Fruit fly (Drosophila melanogaster) whole organism, embryonic: Measurements from ENCODE around the gene Tmep.

Source experiments
- Blimp-1 ChIP-seq: fragments of 200-800 bp; sonication (Bioruptor generic); optimal IDR thresholded peaks from 3 replicates; lab custom pipeline; 2018; ENCODE audit warnings: missing biosample characterization, missing genetic modification characterization, mild to moderate bottlenecking, moderate library complexity, missing genetic modification reagents
- CG11723 ChIP-seq: fragments of 200-800 bp; sonication (Bioruptor generic); optimal IDR thresholded peaks from 2 replicates; lab custom pipeline; 2017; ENCODE audit warnings: missing biosample characterization, mild to moderate bottlenecking, missing genetic modification characterization
- CG12299 ChIP-seq: fragments of 200-800 bp; sonication (Bioruptor generic); optimal IDR thresholded peaks from 2 replicates; lab custom pipeline; 2018; ENCODE audit warnings: missing biosample characterization, mild to moderate bottlenecking, missing genetic modification characterization
- CG13424 ChIP-seq: fragments of 200-800 bp; sonication (Bioruptor generic); optimal IDR thresholded peaks from 2 replicates; lab custom pipeline; 2019; ENCODE audit warnings: missing biosample characterization, mild to moderate bottlenecking, missing genetic modification characterization, moderate library complexity
- CG14860 ChIP-seq: fragments of 200-800 bp; sonication (Bioruptor generic); IDR thresholded peaks from 3 replicates; pipeline ENCODE4 v1.3.6; 2022; ENCODE audit warnings: missing biosample characterization, missing genetic modification characterization; ENCODE audit not compliant: partially characterized antibody
- CG15479 ChIP-seq: fragments of 200-800 bp; sonication (Bioruptor generic); optimal IDR thresholded peaks from 3 replicates; lab custom pipeline; 2019; ENCODE audit warnings: missing biosample characterization, mild to moderate bottlenecking, missing genetic modification characterization, moderate library complexity
- CG18476 ChIP-seq: fragments of 200-800 bp; sonication (Bioruptor generic); optimal IDR thresholded peaks from 2 replicates; lab custom pipeline; 2016; ENCODE audit warnings: missing biosample characterization, mild to moderate bottlenecking, missing genetic modification characterization
- CG18619 ChIP-seq: fragments of 200-800 bp; sonication (Bioruptor generic); optimal IDR thresholded peaks from 3 replicates; lab custom pipeline; 2017; ENCODE audit warnings: missing biosample characterization, mild to moderate bottlenecking, missing genetic modification characterization
- CG31224 ChIP-seq: fragments of 200-800 bp; sonication (Bioruptor generic); IDR thresholded peaks from 2 replicates; pipeline ENCODE4 v1.3.6; 2022; ENCODE audit warnings: missing biosample characterization, missing genetic modification characterization
- CG32532 ChIP-seq: fragments of 200-800 bp; sonication (Bioruptor generic); IDR thresholded peaks from 2 replicates; pipeline ENCODE4 v1.3.6; 2022; ENCODE audit warnings: missing biosample characterization, missing genetic modification characterization
- CG3838 ChIP-seq: fragments of 200-800 bp; sonication (Bioruptor generic); optimal IDR thresholded peaks from 3 replicates; lab custom pipeline; 2016; ENCODE audit warnings: missing biosample characterization, missing genetic modification characterization
- CG3995 ChIP-seq: fragments of 200-800 bp; sonication (Bioruptor generic); optimal IDR thresholded peaks from 3 replicates; lab custom pipeline; 2016; ENCODE audit warnings: missing biosample characterization, missing genetic modification characterization
- CG6654 ChIP-seq: fragments of 200-800 bp; sonication (Bioruptor generic); optimal IDR thresholded peaks from 2 replicates; lab custom pipeline; 2017; ENCODE audit warnings: missing biosample characterization, mild to moderate bottlenecking, missing genetic modification characterization
- CG6765 ChIP-seq: fragments of 200-800 bp; sonication (Bioruptor generic); optimal IDR thresholded peaks from 3 replicates; lab custom pipeline; 2017; ENCODE audit warnings: missing biosample characterization, mild to moderate bottlenecking, missing genetic modification characterization
- CG6813 ChIP-seq: fragments of 200-800 bp; sonication (Bioruptor generic); optimal IDR thresholded peaks from 2 replicates; lab custom pipeline; 2017; ENCODE audit warnings: missing biosample characterization, missing genetic modification characterization, mild to moderate bottlenecking, moderate library complexity, missing genetic modification reagents
- CG6854 ChIP-seq: fragments of 200-800 bp; sonication (Bioruptor generic); optimal IDR thresholded peaks from 3 replicates; lab custom pipeline; 2017; ENCODE audit warnings: missing biosample characterization, mild to moderate bottlenecking, missing genetic modification characterization
- CG9215 ChIP-seq: fragments of 200-800 bp; sonication (Bioruptor generic); IDR thresholded peaks from 2 replicates; pipeline ENCODE4 v1.3.6; 2022; ENCODE audit warnings: missing biosample characterization, missing genetic modification characterization
- CG9932 ChIP-seq: fragments of 200-800 bp; sonication (Bioruptor generic); IDR thresholded peaks from 2 replicates; pipeline ENCODE4 v1.3.6; 2022; ENCODE audit warnings: missing biosample characterization, missing genetic modification characterization
- Dip3 ChIP-seq: fragments of 200-800 bp; sonication (Bioruptor generic); optimal IDR thresholded peaks from 3 replicates; lab custom pipeline; 2016; ENCODE audit warnings: missing biosample characterization, missing genetic modification characterization
- Eip74EF ChIP-seq, 2 experiments: fragments of 200-800 bp in 1 of 2; fragments of >200 bp in 1 of 2; sonication (Bioruptor generic) in 1 of 2; optimal IDR thresholded peaks; 2 replicates each; lab custom pipeline; 2017 to 2019; ENCODE audit warnings: missing biosample characterization in 2 of 2, missing genetic modification characterization in 2 of 2, mild to moderate bottlenecking in 1 of 2, moderate library complexity in 1 of 2
- Fer3 ChIP-seq: fragments of 200-800 bp; sonication (Bioruptor generic); optimal IDR thresholded peaks from 2 replicates; lab custom pipeline; 2018; ENCODE audit warnings: missing biosample characterization, mild to moderate bottlenecking, missing genetic modification characterization, moderate library complexity
- GATAe ChIP-seq: fragments of 200-800 bp; sonication (Bioruptor generic); conservative IDR thresholded peaks from 2 replicates; pipeline ENCODE4 v1.3.6; 2022; ENCODE audit warnings: missing biosample characterization, missing genetic modification characterization
- Gsc ChIP-seq: fragments of 200-800 bp; sonication (Bioruptor generic); IDR thresholded peaks from 2 replicates; pipeline ENCODE4 v1.3.6; 2022; ENCODE audit warnings: missing biosample characterization, missing genetic modification characterization
- Hand ChIP-seq: fragments of 200-800 bp; sonication (Bioruptor generic); optimal IDR thresholded peaks from 2 replicates; lab custom pipeline; 2017; ENCODE audit warnings: mild to moderate bottlenecking, missing biosample characterization, missing genetic modification reagents, missing genetic modification characterization
- Hr51 ChIP-seq, 2 experiments: fragments of 200-800 bp; sonication (Bioruptor generic); optimal IDR thresholded peaks; 2 replicates in 1 of 2; 3 replicates in 1 of 2; lab custom pipeline; 2016 to 2018; ENCODE audit warnings: missing biosample characterization in 2 of 2, missing genetic modification characterization in 2 of 2, mild to moderate bottlenecking in 1 of 2, moderate library complexity in 1 of 2
- MTF-1 ChIP-seq: fragments of 200-800 bp; sonication (Bioruptor generic); optimal IDR thresholded peaks from 2 replicates; lab custom pipeline; 2018; ENCODE audit warnings: missing biosample characterization, mild to moderate bottlenecking, missing genetic modification characterization, borderline replicate concordance
- Max ChIP-seq: fragments of 200-800 bp; sonication (Bioruptor generic); optimal IDR thresholded peaks from 2 replicates; lab custom pipeline; 2016; ENCODE audit warnings: missing biosample characterization, mild to moderate bottlenecking, missing genetic modification characterization
- Nf-YC ChIP-seq: fragments of 200-800 bp; optimal IDR thresholded peaks from 3 replicates; lab custom pipeline; 2019; ENCODE audit warnings: missing biosample characterization, mild to moderate bottlenecking, missing genetic modification characterization, moderate library complexity
- Oaz ChIP-seq: fragments of 200-800 bp; sonication (Bioruptor generic); IDR thresholded peaks from 2 replicates; pipeline ENCODE4 v1.3.6; 2022; ENCODE audit warnings: missing biosample characterization, missing genetic modification characterization
- Six4 ChIP-seq: fragments of 200-800 bp; sonication (Bioruptor generic); optimal IDR thresholded peaks from 2 replicates; lab custom pipeline; 2016; ENCODE audit warnings: missing biosample characterization, missing genetic modification characterization
- Sox100B ChIP-seq: fragments of 200-800 bp; sonication (Bioruptor generic); optimal IDR thresholded peaks from 3 replicates; lab custom pipeline; 2018; ENCODE audit warnings: missing biosample characterization, mild to moderate bottlenecking, missing genetic modification characterization
- Sox102F ChIP-seq: fragments of 200-800 bp; sonication (Bioruptor generic); optimal IDR thresholded peaks from 2 replicates; lab custom pipeline; 2018; ENCODE audit warnings: missing biosample characterization, mild to moderate bottlenecking, missing genetic modification characterization, moderate library complexity
- Xbp1 ChIP-seq: fragments of 200-800 bp; sonication (Bioruptor generic); optimal IDR thresholded peaks from 3 replicates; lab custom pipeline; 2016; ENCODE audit warnings: missing biosample characterization, mild to moderate bottlenecking, missing genetic modification characterization
- bbx ChIP-seq: fragments of 200-800 bp; sonication (Bioruptor generic); IDR thresholded peaks from 2 replicates; pipeline ENCODE4 v1.3.6; 2022; ENCODE audit warnings: missing biosample characterization, missing genetic modification characterization; ENCODE audit not compliant: partially characterized antibody
- crc ChIP-seq: fragments of 200-800 bp; sonication (Bioruptor generic); optimal IDR thresholded peaks from 2 replicates; lab custom pipeline; 2016; ENCODE audit warnings: missing biosample characterization, missing genetic modification characterization
- dmrt11E ChIP-seq: fragments of 200-800 bp; sonication (Bioruptor generic); optimal IDR thresholded peaks from 3 replicates; lab custom pipeline; 2018; ENCODE audit warnings: missing biosample characterization, mild to moderate bottlenecking, missing genetic modification characterization, moderate library complexity
- hkb ChIP-seq, 2 experiments: fragments of 200-800 bp in 1 of 2; fragments of >200 bp in 1 of 2; sonication (Bioruptor generic) in 1 of 2; IDR thresholded peaks in 1 of 2; optimal IDR thresholded peaks in 1 of 2; 2 replicates each; pipeline versions ENCODE4 v1.3.6 to Lab custom; 2017 to 2022; ENCODE audit warnings: missing biosample characterization in 1 of 2, missing genetic modification characterization in 1 of 2
- ind ChIP-seq: fragments of 200-800 bp; sonication (Bioruptor generic); optimal IDR thresholded peaks from 3 replicates; lab custom pipeline; 2016; ENCODE audit warnings: missing biosample characterization, missing genetic modification characterization
- jigr1 ChIP-seq: fragments of 200-800 bp; sonication (Bioruptor generic); IDR thresholded peaks from 3 replicates; pipeline ENCODE4 v1.3.6; 2022; ENCODE audit warnings: missing biosample characterization, missing genetic modification characterization
- knrl ChIP-seq: fragments of 200-800 bp; sonication (Bioruptor generic); IDR thresholded peaks from 3 replicates; pipeline ENCODE4 v1.3.6; 2022; ENCODE audit warnings: missing biosample characterization, missing genetic modification characterization; ENCODE audit not compliant: partially characterized antibody
- lola ChIP-seq, 3 experiments: fragments of >200 bp in 2 of 3; fragments of 200-800 bp in 1 of 3; sonication (Bioruptor generic) in 1 of 3; optimal IDR thresholded peaks; 2 replicates each; lab custom pipeline; 2017 to 2019; ENCODE audit warnings: missing biosample characterization in 3 of 3, missing genetic modification characterization in 3 of 3, mild to moderate bottlenecking in 1 of 3, moderate library complexity in 1 of 3
- org-1 ChIP-seq: fragments of 200-800 bp; sonication (Bioruptor generic); optimal IDR thresholded peaks from 2 replicates; lab custom pipeline; 2017; ENCODE audit warnings: missing biosample characterization, missing genetic modification characterization
- pum ChIP-seq: fragments of 200-800 bp; sonication (Bioruptor generic); optimal IDR thresholded peaks from 2 replicates; lab custom pipeline; 2016; ENCODE audit warnings: missing biosample characterization, missing genetic modification characterization
- tap ChIP-seq: fragments of 200-800 bp; optimal IDR thresholded peaks from 3 replicates; lab custom pipeline; 2019; ENCODE audit warnings: missing biosample characterization, mild to moderate bottlenecking, missing genetic modification characterization, moderate library complexity
- trh ChIP-seq: fragments of 200-800 bp; sonication (Bioruptor generic); optimal IDR thresholded peaks from 2 replicates; lab custom pipeline; 2016; ENCODE audit warnings: missing biosample characterization, missing genetic modification characterization
- zen ChIP-seq: fragments of 200-800 bp; sonication (Bioruptor generic); optimal IDR thresholded peaks from 3 replicates; lab custom pipeline; 2018; ENCODE audit warnings: missing biosample characterization, mild to moderate bottlenecking, missing genetic modification characterization, moderate library complexity
- zen2 ChIP-seq: fragments of 200-800 bp; sonication (Bioruptor generic); IDR thresholded peaks from 3 replicates; pipeline ENCODE4 v1.3.6; 2022; ENCODE audit warnings: missing biosample characterization, missing genetic modification characterization; ENCODE audit not compliant: partially characterized antibody

The Tmep gene

dm6 chr3L:1548345-1548970 is 20.5 kb upstream of the Tmep start (continued):
- TF ChIP-seq knrl (GFP tag; lab: Robert Waterston, UW) (no peak), CG12299 (tag; lab: Kevin White, UChicago) (peak; percentile 12), Gsc (GFP tag; lab: Robert Waterston, UW) (no peak), jigr1 (GFP tag; lab: Robert Waterston, UW) (no peak), Dip3 (peak; percentile 65), CG13424 (tag; lab: Kevin White, UChicago) (peak; percentile 66), CG6854 (GFP tag; lab: Kevin White, UChicago) (peak; percentile 41), bbx (GFP tag; lab: Robert Waterston, UW) (no peak), crc (GFP tag; lab: Kevin White, UChicago) (peak; percentile 43), Xbp1 (peak; percentile 61), CG18476 (GFP tag; lab: Kevin White, UChicago) (peak; percentile 31), CG31224 (GFP tag; lab: Robert Waterston, UW) (0 out of 2 replicates have a peak, but pooled peaks have one; percentile 35), Blimp-1 (GFP tag; lab: Kevin White, UChicago) (peak; percentile 27), CG3995 (GFP tag; lab: Kevin White, UChicago) (peak; percentile 24), Sox102F (GFP tag; lab: Kevin White, UChicago) (peak; percentile 56), hkb (optimal IDR thresholded peaks at IDR 0.05; lab: Kevin White, UChicago) (no peak), hkb (GFP tag; IDR thresholded peaks at IDR 0.05; lab: Robert Waterston, UW) (peak; percentile 48; the same call in 1 of the 2 replicates), CG9932 (GFP tag; lab: Robert Waterston, UW) (peak; percentile 69), CG15479 (GFP tag; lab: Kevin White, UChicago) (no peak), ind (GFP tag; lab: Kevin White, UChicago) (peak; percentile 62), CG14860 (no peak), Oaz (0 out of 2 replicates have a peak, but pooled peaks have one; percentile 17), CG18619 (GFP tag; lab: Kevin White, UChicago) (peak; percentile 63), Nf-YC (tag; lab: Kevin White, UChicago) (peak; percentile 52), CG6813 (GFP tag; lab: Kevin White, UChicago) (peak; percentile 32), trh (peak; percentile 22), lola (GFP tag; optimal IDR thresholded peaks at IDR 0.05; lab: Kevin White, UChicago) (peak in 1 of 3 experiments; percentile 34), Hand (peak; percentile 67), dmrt11E (tag; lab: Kevin White, UChicago) (peak; percentile 30), Eip74EF (GFP tag; optimal IDR thresholded peaks at IDR 0.05; lab: Kevin White, UChicago) (no peak), tap (tag; lab: Kevin White, UChicago) (peak; percentile 38), Hr51 (GFP tag; optimal IDR thresholded peaks at IDR 0.05; lab: Kevin White, UChicago) (peak in 1 of 2 experiments; percentile 82), pum (GFP tag; lab: Kevin White, UChicago) (peak; percentile 24), Six4 (GFP tag; lab: Kevin White, UChicago) (no peak), zen (tag; lab: Kevin White, UChicago) (peak; percentile 25), GATAe (GFP tag; lab: Robert Waterston, UW) (0 out of 2 replicates have a peak, but pooled peaks have one; percentile 36), CG3838 (GFP tag; lab: Kevin White, UChicago) (no peak), CG6654 (GFP tag; lab: Kevin White, UChicago) (peak; percentile 3), CG32532 (peak; percentile 68), CG9215 (GFP tag; lab: Robert Waterston, UW) (peak; percentile 41; the same call in 1 of the 2 replicates), CG6765 (GFP tag; lab: Kevin White, UChicago) (peak; percentile 41), Max (GFP tag; lab: Kevin White, UChicago) (peak; percentile 7), Sox100B (peak; percentile 74), org-1 (GFP tag; lab: Kevin White, UChicago) (peak; percentile 31), MTF-1 (GFP tag; lab: Kevin White, UChicago) (peak; percentile 21), zen2 (GFP tag; lab: Robert Waterston, UW) (no peak), CG11723 (GFP tag; lab: Kevin White, UChicago) (peak; percentile 19), Fer3 (tag; lab: Kevin White, UChicago) (peak; percentile 65)
